Fruit fly (Drosophila melanogaster): ENCODE data around the gene CG12402.
A peak's percentile ranks its signal among the peaks of the same experiment; 100 is the strongest.

Gene CG12402

dm6 chr3R:14077026-14077425, 31.1 kb downstream of the CG12402 start (continued):
- TF ChIP-seq lbe (GFP tag; optimal IDR thresholded peaks at IDR 0.05) (no peak), Six4 (GFP tag; optimal IDR thresholded peaks at IDR 0.05) (no peak), mld (GFP tag; IDR thresholded peaks at IDR 0.05; ENCODE audit: partially characterized antibody) (no peak), CG6791 (GFP tag; IDR thresholded peaks at IDR 0.05; ENCODE audit: partially characterized antibody) (no peak), inv (GFP tag; IDR thresholded peaks at IDR 0.05; ENCODE audit: partially characterized antibody) (no peak), Elba2 (GFP tag; optimal IDR thresholded peaks at IDR 0.05) (no peak), tio (GFP tag; optimal IDR thresholded peaks at IDR 0.05) (no peak), CG14965 (GFP tag; optimal IDR thresholded peaks at IDR 0.05; ENCODE audit: borderline replicate concordance) (no peak), Oli (tag; optimal IDR thresholded peaks at IDR 0.05) (peak; percentile 46), slbo (GFP tag; IDR thresholded peaks at IDR 0.05) (peak; percentile 62), gce (GFP tag; IDR thresholded peaks at IDR 0.05) (no peak), lilli (GFP tag; optimal IDR thresholded peaks at IDR 0.05) (peak; percentile 7), btn (GFP tag; optimal IDR thresholded peaks at IDR 0.05) (no peak), CG3995 (GFP tag; optimal IDR thresholded peaks at IDR 0.05) (no peak), CG2678 (tag; optimal IDR thresholded peaks at IDR 0.05) (peak; percentile 60), CG12104 (GFP tag; optimal IDR thresholded peaks at IDR 0.05) (no peak), Lhr (GFP tag; optimal IDR thresholded peaks at IDR 0.05) (no peak), trem (tag; optimal IDR thresholded peaks at IDR 0.05) (peak; percentile 21), dan (GFP tag; IDR thresholded peaks at IDR 0.05) (no peak), CG17612 (GFP tag; IDR thresholded peaks at IDR 0.05) (0 out of 2 replicates have a peak, but pooled peaks have one; percentile 32), gsb-n (tag; optimal IDR thresholded peaks at IDR 0.05) (no peak), salm (tag; optimal IDR thresholded peaks at IDR 0.05) (no peak), Xbp1 (GFP tag; optimal IDR thresholded peaks at IDR 0.05) (peak; percentile 32), bcd (GFP tag; optimal IDR thresholded peaks at IDR 0.05) (peak; percentile 28), Lim3 (GFP tag; IDR thresholded peaks at IDR 0.05) (no peak), pho (GFP tag; optimal IDR thresholded peaks at IDR 0.05) (no peak), cato (GFP tag; optimal IDR thresholded peaks at IDR 0.05; ENCODE audit: borderline replicate concordance) (no peak), CG10267 (tag; optimal IDR thresholded peaks at IDR 0.05) (peak; percentile 4), CkIIα-i1 (GFP tag; IDR thresholded peaks at IDR 0.05) (no peak), Meics (GFP tag; optimal IDR thresholded peaks at IDR 0.05) (peak; percentile 34), fru (optimal IDR thresholded peaks at IDR 0.05) (no peak), sens (GFP tag) (peak; percentile 83), CG18619 (GFP tag; optimal IDR thresholded peaks at IDR 0.05) (no peak), CG7987 (GFP tag; optimal IDR thresholded peaks at IDR 0.05) (no peak), CG9215 (GFP tag; IDR thresholded peaks at IDR 0.05) (no peak; the same call in 1 of the 2 replicates), ftz-f1 (GFP tag; optimal IDR thresholded peaks at IDR 0.05) (no peak), stc (GFP tag; IDR thresholded peaks at IDR 0.05) (peak; percentile 47; the same call in 1 of the 2 replicates), CG30431 (GFP tag; optimal IDR thresholded peaks at IDR 0.05) (no peak), CG17359 (tag; optimal IDR thresholded peaks at IDR 0.05) (peak; percentile 59), CG4424 (GFP tag; optimal IDR thresholded peaks at IDR 0.05) (peak; percentile 59), CG12236 (GFP tag; optimal IDR thresholded peaks at IDR 0.05) (no peak), Dip3 (GFP tag; optimal IDR thresholded peaks at IDR 0.05) (no peak), NFAT (GFP tag; IDR thresholded peaks at IDR 0.05) (no peak), CG15011 (GFP tag; optimal IDR thresholded peaks at IDR 0.05) (peak; percentile 1), HLH54F (GFP tag; optimal IDR thresholded peaks at IDR 0.05) (no peak), Antp (GFP tag; optimal IDR thresholded peaks at IDR 0.05) (no peak), schlank (tag; optimal IDR thresholded peaks at IDR 0.05) (no peak), jumu (GFP tag; optimal IDR thresholded peaks at IDR 0.05) (no peak), disco-r (GFP tag; optimal IDR thresholded peaks at IDR 0.05) (no peak), dm (GFP tag; optimal IDR thresholded peaks at IDR 0.05) (no peak), Fer2 (tag; optimal IDR thresholded peaks at IDR 0.05) (no peak), HmgD (GFP tag; optimal IDR thresholded peaks at IDR 0.05) (no peak), Nf-YC (tag; optimal IDR thresholded peaks at IDR 0.05) (no peak)
